Worm (Caenorhabditis elegans) whole organism, early embryonic: ENCODE measurements around the gene F21F8.5.

ENCODE experiments used
- B0310.2 ChIP-seq: sonication (generic microtip); optimal IDR thresholded peaks from 2 replicates; lab custom pipeline; 2016; ENCODE audit warnings: mild to moderate bottlenecking, missing genetic modification characterization, missing compliant biosample characterization
- F13C5.2 ChIP-seq: sonication (generic microtip); optimal IDR thresholded peaks from 2 replicates; lab custom pipeline; 2017; ENCODE audit warnings: mild to moderate bottlenecking, missing genetic modification characterization, inconsistent platforms, missing compliant biosample characterization
- aly-1 ChIP-seq: sonication (generic microtip); optimal IDR thresholded peaks from 2 replicates; lab custom pipeline; 2016; ENCODE audit warnings: missing genetic modification characterization, missing compliant biosample characterization
- ama-1 ChIP-seq: fragments of 150-350 bp; optimal IDR thresholded peaks from 2 replicates; lab custom pipeline; 2014
- ceh-13 ChIP-seq: fragments of 200-800 bp; sonication (Bioruptor generic); optimal IDR thresholded peaks from 2 replicates; lab custom pipeline; 2018; ENCODE audit warnings: mild to moderate bottlenecking, missing genetic modification characterization, missing compliant biosample characterization
- ceh-36 ChIP-seq: sonication (generic microtip); optimal IDR thresholded peaks from 2 replicates; lab custom pipeline; 2016; ENCODE audit warnings: missing genetic modification characterization, inconsistent platforms, missing compliant biosample characterization
- ets-7 ChIP-seq: sonication (generic microtip); optimal IDR thresholded peaks from 2 replicates; lab custom pipeline; 2016; ENCODE audit warnings: missing genotype, missing genetic modification characterization, missing compliant biosample characterization
- flt-1 ChIP-seq: fragments of 200-800 bp; sonication (Bioruptor generic); IDR thresholded peaks from 2 replicates; pipeline ENCODE4 v1.3.6; 2022; ENCODE audit warnings: missing genetic modification characterization, missing compliant biosample characterization
- hmbx-1 ChIP-seq: sonication (generic microtip); optimal IDR thresholded peaks from 2 replicates; lab custom pipeline; 2016; ENCODE audit warnings: mild to moderate bottlenecking, missing genetic modification characterization, missing compliant biosample characterization
- hmg-4 ChIP-seq: fragments of 200-800 bp; sonication (Bioruptor generic); optimal IDR thresholded peaks from 2 replicates; lab custom pipeline; 2018; ENCODE audit warnings: mild to moderate bottlenecking, missing genetic modification characterization, missing compliant biosample characterization
- hnd-1 ChIP-seq: sonication (generic microtip); optimal IDR thresholded peaks from 2 replicates; lab custom pipeline; 2016; ENCODE audit warnings: missing genetic modification characterization, missing compliant biosample characterization
- pes-1 ChIP-seq: fragments of 200-800 bp; sonication (Bioruptor generic); IDR thresholded peaks from 2 replicates; pipeline ENCODE4 v1.3.6; 2022; ENCODE audit warnings: missing genetic modification reagents, missing genetic modification characterization, missing compliant biosample characterization
- scrt-1 ChIP-seq: fragments of 200-800 bp; sonication (Bioruptor generic); IDR thresholded peaks from 2 replicates; pipeline ENCODE4 v1.3.6; 2022; ENCODE audit warnings: missing genetic modification characterization, missing compliant biosample characterization
- sea-1 ChIP-seq: fragments of 200-800 bp; sonication (Bioruptor generic); conservative IDR thresholded peaks from 2 replicates; pipeline ENCODE4 v1.3.6; 2022; ENCODE audit warnings: missing genetic modification characterization, missing compliant biosample characterization
- tbx-11 ChIP-seq: fragments of 200-800 bp; sonication (Bioruptor generic); IDR thresholded peaks from 2 replicates; pipeline ENCODE4 v1.3.6; 2022; ENCODE audit warnings: missing genetic modification characterization, missing compliant biosample characterization
- tbx-37 ChIP-seq: fragments of 200-800 bp; sonication (Bioruptor generic); conservative IDR thresholded peaks from 2 replicates; pipeline ENCODE4 v1.3.6; 2022; ENCODE audit warnings: missing genetic modification reagents, missing genetic modification characterization, missing compliant biosample characterization
- tra-4 ChIP-seq: sonication (generic microtip); optimal IDR thresholded peaks from 2 replicates; lab custom pipeline; 2017; ENCODE audit warnings: missing genetic modification characterization, missing compliant biosample characterization

Gene F21F8.5

DNA sequence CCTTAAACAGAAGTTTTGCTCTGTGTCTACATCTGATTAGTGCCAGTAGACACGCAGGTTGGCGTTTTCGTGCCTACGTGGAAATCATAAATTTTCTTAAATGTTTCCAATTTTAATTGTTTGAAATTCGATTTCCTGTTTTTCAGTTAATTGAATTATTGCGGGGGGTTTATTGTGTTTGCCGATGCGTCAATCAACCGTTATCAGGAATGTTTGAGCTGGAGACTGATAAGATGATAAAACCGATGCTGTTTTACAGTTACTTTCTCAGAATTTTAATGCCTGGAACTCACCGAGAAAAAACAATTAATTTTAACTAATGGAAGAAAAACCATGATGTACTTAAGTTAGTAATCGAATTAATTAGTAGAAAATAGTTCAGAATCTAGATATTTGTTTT lies 49.0 kb downstream of the F21F8.5 start:
- TF ChIP-seq scrt-1 = no peak
- TF ChIP-seq ama-1 (lab: Kevin White, UChicago) = no peak
- no peak for TF ChIP-seq hmg-4
- no peak for TF ChIP-seq pes-1 (GFP tag; lab: Robert Waterston, UW)
- TF ChIP-seq hmbx-1 (tag; lab: Kevin White, UChicago) = no peak
- TF ChIP-seq tra-4 = no peak
- TF ChIP-seq B0310.2 (tag; lab: Kevin White, UChicago) = no peak
- no peak for TF ChIP-seq flt-1 (GFP tag; lab: Robert Waterston, UW)
- TF ChIP-seq ceh-13 = no peak
- no peak for TF ChIP-seq aly-1
- no peak for TF ChIP-seq ceh-36 (tag; lab: Kevin White, UChicago)
- TF ChIP-seq F13C5.2 (tag; lab: Kevin White, UChicago) = no peak
- TF ChIP-seq sea-1 (GFP tag; lab: Robert Waterston, UW) = no peak
- no peak for TF ChIP-seq ets-7
- no peak for TF ChIP-seq hnd-1
- TF ChIP-seq tbx-37 = no peak
- TF ChIP-seq tbx-11 (GFP tag; lab: Robert Waterston, UW) = no peak
